Worm (Caenorhabditis elegans): ENCODE data around the gene F31A3.5.
A peak's percentile ranks its signal among the peaks of the same experiment; 100 is the strongest.
"Not testable (repeated sequence)": the region's sequence is repeated elsewhere in the genome, so short reads cannot be mapped to it uniquely, and the experiment has no call there.

Gene F31A3.5

DNA sequence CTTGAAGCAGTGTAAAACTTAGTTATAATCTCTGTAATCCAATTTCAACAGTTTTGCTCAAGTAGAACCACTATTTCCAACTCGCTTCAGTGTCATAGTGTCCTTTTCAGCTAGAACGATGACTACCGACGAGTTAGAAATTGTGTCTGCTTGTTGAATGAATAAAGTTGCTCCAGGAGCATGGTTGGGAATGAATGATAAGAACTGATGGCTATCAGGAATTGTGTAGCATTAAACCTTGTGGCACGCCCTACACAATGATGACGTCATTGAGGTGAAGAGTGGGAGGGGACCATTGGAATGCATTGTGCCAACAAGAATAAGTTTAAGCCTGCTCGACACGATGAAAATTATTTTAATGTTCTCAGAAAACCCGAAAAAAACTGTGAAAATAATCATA is 35.3 kb upstream of the F31A3.5 start:
- TF ChIP-seq nhr-80 (tag; optimal IDR thresholded peaks at IDR 0.05), result peak; percentile 55
- TF ChIP-seq atf-7 (tag; optimal IDR thresholded peaks at IDR 0.05), result peak; percentile 18
- TF ChIP-seq tbp1 (GFP tag; optimal IDR thresholded peaks at IDR 0.05), result no peak
- TF ChIP-seq lin-54 (GFP tag; optimal IDR thresholded peaks at IDR 0.05), result no peak
- TF ChIP-seq aptf-2 (GFP tag; conservative IDR thresholded peaks at IDR 0.05), result no peak

DNA sequence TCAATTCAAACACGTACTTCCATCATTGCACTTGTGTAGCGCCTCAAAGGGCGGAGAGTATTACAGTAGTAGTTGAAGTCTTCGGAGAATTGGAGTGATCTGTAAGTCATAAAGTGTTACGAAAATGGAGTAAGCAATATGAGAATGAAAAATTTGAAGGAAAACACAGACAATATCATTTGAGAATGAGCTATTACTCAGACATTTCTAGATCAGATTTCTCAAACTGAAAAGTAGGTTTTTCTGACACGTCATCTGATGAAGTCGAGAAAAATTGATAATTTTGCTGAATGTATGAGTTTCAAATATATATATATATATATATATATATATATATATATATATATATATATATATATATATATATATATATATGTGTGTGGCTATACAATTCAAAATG is 16.4 kb upstream of the F31A3.5 start, which contains the start of gene frpr-7:
frpr-7 (minus strand) TSS at position 101 of the 400 bp plus-strand sequence.
- TF ChIP-seq Y95B8A.8 (GFP tag; IDR thresholded peaks at IDR 0.05) (no peak), F37B4.10 (GFP tag; IDR thresholded peaks at IDR 0.05) (no peak), lin-26 (GFP tag; IDR thresholded peaks at IDR 0.05) (no peak), die-1 (tag; optimal IDR thresholded peaks at IDR 0.05) (no peak), athp-1 (tag; optimal IDR thresholded peaks at IDR 0.05) (no peak), mxl-1 (tag; optimal IDR thresholded peaks at IDR 0.05) (no peak), T07F8.4 (tag; optimal IDR thresholded peaks at IDR 0.05) (no peak), efl-1 (GFP tag; optimal IDR thresholded peaks at IDR 0.05) (no peak)

DNA sequence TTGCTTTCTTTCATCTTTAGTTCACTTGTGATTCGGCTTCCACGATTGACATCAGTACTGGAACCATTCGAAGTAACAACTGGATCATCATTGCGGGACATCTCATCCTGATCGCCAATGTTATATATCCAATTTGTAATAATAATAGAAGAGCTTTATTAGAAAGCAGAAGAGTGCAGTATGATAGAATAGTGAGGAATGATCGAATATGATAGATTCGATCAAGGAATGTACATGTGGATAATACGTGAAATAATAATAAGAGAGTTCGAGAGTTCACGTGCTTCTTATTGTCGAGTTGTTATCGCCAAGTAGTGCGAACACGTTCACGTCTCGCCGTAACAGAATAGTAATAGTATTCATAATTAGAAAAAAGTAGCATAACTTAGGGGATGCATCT is 15.6 kb upstream of the F31A3.5 start, which contains the start of gene F39B3.3:
F39B3.3 (minus strand) TSS at position 101 of the 400 bp plus-strand sequence.
- TF ChIP-seq akir-1 (GFP tag; optimal IDR thresholded peaks at IDR 0.05); ets-4 (GFP tag; optimal IDR thresholded peaks at IDR 0.05); ztf-6 (GFP tag; IDR thresholded peaks at IDR 0.05): not testable (repeated sequence)

DNA sequence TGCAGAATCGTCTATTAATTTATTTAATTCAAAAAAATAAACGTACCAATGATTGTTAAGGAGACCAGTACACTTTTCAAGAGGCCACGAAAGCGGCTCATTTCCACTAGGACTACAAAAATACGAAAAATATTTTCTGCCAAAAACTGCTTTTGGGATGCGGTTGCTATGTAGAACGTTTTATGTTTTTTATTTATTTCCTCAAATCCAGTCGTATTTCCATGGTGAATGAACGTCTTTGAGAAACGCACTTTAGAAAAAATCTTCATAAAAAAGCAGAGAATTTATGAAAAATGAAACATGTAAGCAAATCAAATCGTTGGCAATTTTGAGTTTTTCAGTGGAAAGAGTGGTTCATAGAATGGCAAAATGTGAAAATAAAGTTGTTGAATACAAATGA is 4.0 kb upstream of the F31A3.5 start, which contains the start of gene F39B3.7:
F39B3.7 (minus strand) TSS at position 101 of the 400 bp plus-strand sequence.
- TF ChIP-seq dox-1 (GFP tag; IDR thresholded peaks at IDR 0.05) (no peak), unc-130 (GFP tag; optimal IDR thresholded peaks at IDR 0.05) (no peak), chd-7 (tag; optimal IDR thresholded peaks at IDR 0.05) (no peak), Y53G8AR.9 (GFP tag; conservative IDR thresholded peaks at IDR 0.05) (no peak), ztf-26 (tag; optimal IDR thresholded peaks at IDR 0.05) (no peak)

DNA sequence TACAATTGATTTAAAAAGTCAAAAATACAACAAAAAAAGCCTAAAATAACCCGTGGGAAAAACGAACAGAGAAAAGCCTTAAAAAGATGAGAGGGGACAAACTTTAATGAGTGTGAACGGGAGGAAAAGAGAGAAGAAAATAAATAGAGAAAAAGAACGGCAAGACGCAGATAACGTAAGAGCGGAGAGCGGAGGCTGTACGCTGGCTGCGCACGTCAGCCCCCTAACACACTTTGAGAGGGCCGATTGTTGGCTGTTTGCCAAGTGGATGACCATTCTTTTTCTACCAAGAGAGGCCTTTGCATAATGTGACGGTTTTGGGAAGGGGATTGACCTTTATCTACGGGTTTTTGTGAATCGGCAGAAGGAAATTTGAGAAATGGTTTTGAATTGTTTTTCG is 1.2 kb downstream of the F31A3.5 start:
- TF ChIP-seq B0035.1 (tag; optimal IDR thresholded peaks at IDR 0.05), result no peak
- no peak for TF ChIP-seq lsl-1 (GFP tag; optimal IDR thresholded peaks at IDR 0.05)
- TF ChIP-seq ceh-27 (GFP tag; optimal IDR thresholded peaks at IDR 0.05), result peak; percentile 59

DNA sequence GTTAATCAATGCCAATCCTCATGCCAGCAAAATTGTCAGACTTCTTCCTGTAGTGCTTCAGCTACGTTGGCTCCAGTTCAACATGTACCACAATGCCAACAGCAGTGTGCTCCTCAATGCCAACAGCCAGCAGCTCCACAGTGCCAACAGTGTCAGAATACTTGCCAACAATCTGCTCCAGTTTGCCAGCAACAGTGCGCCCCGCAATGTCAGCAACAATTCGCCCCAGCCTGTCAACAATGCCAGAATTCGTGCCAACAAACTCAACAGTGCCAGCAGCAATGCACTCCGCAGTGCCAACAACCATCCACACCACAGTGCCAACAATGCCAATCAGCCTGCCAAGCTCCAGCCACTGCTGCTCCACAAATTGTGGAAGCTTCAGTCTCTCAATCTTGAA is 9.6 kb downstream of the F31A3.5 start:
- TF ChIP-seq ceh-40 (GFP tag; IDR thresholded peaks at IDR 0.05), result no peak
- TF ChIP-seq F33H1.4 (GFP tag; IDR thresholded peaks at IDR 0.05), result no peak
- TF ChIP-seq zfh-2 (GFP tag; conservative IDR thresholded peaks at IDR 0.05), result peak; percentile 64

DNA sequence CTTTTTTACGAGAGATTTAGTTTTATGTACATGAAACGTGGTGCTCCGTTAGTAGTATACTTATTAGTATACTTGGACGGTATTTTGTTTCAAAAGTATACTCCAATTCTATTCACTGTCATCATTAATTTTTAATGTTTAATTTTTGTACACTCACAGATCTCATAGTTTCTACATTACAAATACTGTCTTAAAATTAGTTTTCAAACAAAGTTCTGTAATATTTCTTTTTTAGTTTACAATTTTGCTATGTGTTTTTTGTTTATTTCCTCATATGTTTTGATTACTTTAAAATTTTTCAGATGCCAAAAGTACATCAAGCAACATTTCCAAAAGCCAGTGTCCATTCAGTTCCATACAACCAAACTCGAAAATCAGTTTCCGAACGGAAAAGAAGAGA is 12.7 kb downstream of the F31A3.5 start, which contains the start of gene hlh-28:
hlh-28 (plus strand) TSS at position 301 of the 400 bp plus-strand sequence.
- not testable (repeated sequence) for TF ChIP-seq lir-1 (GFP tag; conservative IDR thresholded peaks at IDR 0.05); repo-1 (tag; optimal IDR thresholded peaks at IDR 0.05); let-526 (GFP tag; IDR thresholded peaks at IDR 0.05)

Data from whole organism, young adult.